Fruit fly (Drosophila melanogaster) whole organism, embryonic: ENCODE data around the gene CG15741.

Source experiments
- Atf-2 ChIP-seq: fragments of 200-800 bp; sonication (Bioruptor generic); optimal IDR thresholded peaks from 2 replicates; lab custom pipeline; 2016; ENCODE audit warnings: missing biosample characterization, missing genetic modification characterization
- CG10147 ChIP-seq: fragments of 200-800 bp; sonication (Bioruptor generic); optimal IDR thresholded peaks from 2 replicates; lab custom pipeline; 2019; ENCODE audit warnings: missing biosample characterization, mild to moderate bottlenecking, missing genetic modification characterization, moderate library complexity
- CG10366 ChIP-seq: fragments of 200-800 bp; sonication (Bioruptor generic); IDR thresholded peaks from 2 replicates; pipeline ENCODE4 v1.3.6; 2022; ENCODE audit warnings: missing biosample characterization, missing genetic modification characterization
- CG10654 ChIP-seq: fragments of 200-800 bp; sonication (Bioruptor generic); optimal IDR thresholded peaks from 2 replicates; lab custom pipeline; 2016; ENCODE audit warnings: missing biosample characterization, missing genetic modification characterization
- CG12219 ChIP-seq: fragments of 200-800 bp; sonication (Bioruptor generic); optimal IDR thresholded peaks from 3 replicates; lab custom pipeline; 2018; ENCODE audit warnings: missing biosample characterization, mild to moderate bottlenecking, missing genetic modification characterization
- CG15479 ChIP-seq: fragments of 200-800 bp; sonication (Bioruptor generic); optimal IDR thresholded peaks from 3 replicates; lab custom pipeline; 2019; ENCODE audit warnings: missing biosample characterization, mild to moderate bottlenecking, missing genetic modification characterization, moderate library complexity
- CG17829 ChIP-seq: fragments of 200-800 bp; optimal IDR thresholded peaks from 2 replicates; lab custom pipeline; 2019; ENCODE audit warnings: missing biosample characterization, mild to moderate bottlenecking, missing genetic modification characterization, moderate library complexity
- CG18599 ChIP-seq: fragments of 200-800 bp; sonication (Bioruptor generic); optimal IDR thresholded peaks from 3 replicates; lab custom pipeline; 2017; ENCODE audit warnings: missing biosample characterization, missing genetic modification characterization, mild to moderate bottlenecking, moderate library complexity, missing genetic modification reagents
- CG2120 ChIP-seq: fragments of 200-800 bp; sonication (Bioruptor generic); optimal IDR thresholded peaks from 3 replicates; lab custom pipeline; 2016; ENCODE audit warnings: missing biosample characterization, missing genetic modification characterization
- CG32772 ChIP-seq: fragments of 200-800 bp; sonication (Bioruptor generic); IDR thresholded peaks from 2 replicates; pipeline ENCODE4 v1.3.6; 2022; ENCODE audit warnings: missing biosample characterization, missing genetic modification characterization
- CG8924 ChIP-seq: fragments of 200-800 bp; optimal IDR thresholded peaks from 3 replicates; lab custom pipeline; 2019; ENCODE audit warnings: missing biosample characterization, mild to moderate bottlenecking, missing genetic modification characterization, moderate library complexity
- Drgx ChIP-seq: fragments of 200-800 bp; sonication (Bioruptor generic); IDR thresholded peaks from 2 replicates; pipeline ENCODE4 v1.3.6; 2022; ENCODE audit warnings: missing biosample characterization, missing genetic modification characterization
- HLH3B ChIP-seq: fragments of 200-800 bp; sonication (Bioruptor generic); IDR thresholded peaks from 2 replicates; pipeline ENCODE4 v1.3.6; 2022; ENCODE audit warnings: missing biosample characterization, missing genetic modification characterization
- HmgZ ChIP-seq: fragments of 200-800 bp; sonication (Bioruptor generic); optimal IDR thresholded peaks from 2 replicates; lab custom pipeline; 2018; ENCODE audit warnings: missing biosample characterization, mild to moderate bottlenecking, missing genetic modification characterization
- Max ChIP-seq: fragments of 200-800 bp; sonication (Bioruptor generic); optimal IDR thresholded peaks from 2 replicates; lab custom pipeline; 2016; ENCODE audit warnings: missing biosample characterization, mild to moderate bottlenecking, missing genetic modification characterization
- Meics ChIP-seq: fragments of 200-800 bp; sonication (Bioruptor generic); optimal IDR thresholded peaks from 2 replicates; lab custom pipeline; 2017; ENCODE audit warnings: missing biosample characterization, mild to moderate bottlenecking, missing genetic modification characterization
- Pdp1 ChIP-seq, 2 experiments: fragments of 200-800 bp; sonication (Bioruptor generic); optimal IDR thresholded peaks; 3 replicates each; lab custom pipeline; 2016; ENCODE audit warnings: missing biosample characterization in 2 of 2, missing genetic modification characterization in 2 of 2, mild to moderate bottlenecking in 1 of 2, moderate library complexity in 1 of 2
- Six4 ChIP-seq: fragments of 200-800 bp; sonication (Bioruptor generic); optimal IDR thresholded peaks from 2 replicates; lab custom pipeline; 2016; ENCODE audit warnings: missing biosample characterization, missing genetic modification characterization
- Trl ChIP-seq, 3 experiments: fragments of >200 bp in 2 of 3; fragments of 200-800 bp in 1 of 3; sonication (Bioruptor generic) in 1 of 3; optimal IDR thresholded peaks; 2 replicates in 1 of 3; 3 replicates in 2 of 3; lab custom pipeline; 2016 to 2017; ENCODE audit warnings: missing biosample characterization in 1 of 3, missing genetic modification characterization in 1 of 3
- Vsx1 ChIP-seq: fragments of 200-800 bp; sonication (Bioruptor generic); optimal IDR thresholded peaks from 2 replicates; lab custom pipeline; 2017; ENCODE audit warnings: missing biosample characterization, mild to moderate bottlenecking, missing genetic modification characterization, missing genetic modification reagents
- bcd ChIP-seq: fragments of 200-800 bp; sonication (Bioruptor generic); optimal IDR thresholded peaks from 2 replicates; lab custom pipeline; 2017; ENCODE audit warnings: missing biosample characterization, mild to moderate bottlenecking, missing genetic modification characterization
- cas ChIP-seq: fragments of 200-800 bp; sonication (Bioruptor generic); IDR thresholded peaks from 2 replicates; pipeline ENCODE4 v1.3.6; 2022; ENCODE audit warnings: missing biosample characterization, missing genetic modification characterization
- cato ChIP-seq: fragments of 200-800 bp; sonication (Bioruptor generic); optimal IDR thresholded peaks from 2 replicates; lab custom pipeline; 2016; ENCODE audit warnings: missing biosample characterization, missing genetic modification characterization, borderline replicate concordance
- cwo ChIP-seq: fragments of 200-800 bp; sonication (Bioruptor generic); optimal IDR thresholded peaks from 3 replicates; lab custom pipeline; 2017; ENCODE audit warnings: missing biosample characterization, missing genetic modification characterization, mild to moderate bottlenecking, moderate library complexity, missing genetic modification reagents
- dati ChIP-seq: fragments of 200-800 bp; sonication (Bioruptor generic); IDR thresholded peaks from 2 replicates; pipeline ENCODE4 v1.3.6; 2022; ENCODE audit warnings: missing biosample characterization, missing genetic modification characterization
- ewg ChIP-seq: fragments of 200-800 bp; sonication (Bioruptor generic); optimal IDR thresholded peaks from 3 replicates; lab custom pipeline; 2017; ENCODE audit warnings: mild to moderate bottlenecking, missing biosample characterization, missing genetic modification reagents, missing genetic modification characterization
- grn ChIP-seq: fragments of 200-800 bp; sonication (Bioruptor generic); optimal IDR thresholded peaks from 3 replicates; lab custom pipeline; 2017; ENCODE audit warnings: missing biosample characterization, missing genetic modification characterization
- hkb ChIP-seq, 2 experiments: fragments of 200-800 bp in 1 of 2; fragments of >200 bp in 1 of 2; sonication (Bioruptor generic) in 1 of 2; IDR thresholded peaks in 1 of 2; optimal IDR thresholded peaks in 1 of 2; 2 replicates each; pipeline versions ENCODE4 v1.3.6 to Lab custom; 2017 to 2022; ENCODE audit warnings: missing biosample characterization in 1 of 2, missing genetic modification characterization in 1 of 2
- jing ChIP-seq: fragments of 200-800 bp; sonication (Bioruptor generic); optimal IDR thresholded peaks from 2 replicates; lab custom pipeline; 2018; ENCODE audit warnings: missing biosample characterization, mild to moderate bottlenecking, missing genetic modification characterization
- lmd ChIP-seq: fragments of 200-800 bp; sonication (Bioruptor generic); IDR thresholded peaks from 2 replicates; pipeline ENCODE4 v1.3.6; 2022; ENCODE audit warnings: missing biosample characterization, missing genetic modification characterization
- mld ChIP-seq: fragments of 200-800 bp; sonication (Bioruptor generic); IDR thresholded peaks from 3 replicates; pipeline ENCODE4 v1.3.6; 2022; ENCODE audit warnings: missing biosample characterization, missing genetic modification characterization; ENCODE audit not compliant: partially characterized antibody
- nom ChIP-seq: fragments of 200-800 bp; sonication (Bioruptor generic); optimal IDR thresholded peaks from 2 replicates; lab custom pipeline; 2017; ENCODE audit warnings: missing biosample characterization, missing genetic modification characterization, mild to moderate bottlenecking, moderate library complexity, missing genetic modification reagents
- pnt ChIP-seq: fragments of 200-800 bp; sonication (Bioruptor generic); optimal IDR thresholded peaks from 3 replicates; lab custom pipeline; 2016; ENCODE audit warnings: missing biosample characterization, missing genetic modification characterization
- prd ChIP-seq, 3 experiments: fragments of >200 bp in 2 of 3; fragments of 200-800 bp in 1 of 3; sonication (Bioruptor generic) in 1 of 3; optimal IDR thresholded peaks in 2 of 3; IDR thresholded peaks in 1 of 3; 2 replicates in 2 of 3; 3 replicates in 1 of 3; pipeline versions ENCODE4 v1.3.6 to Lab custom; 2017 to 2022; ENCODE audit warnings: missing biosample characterization in 1 of 3, missing genetic modification characterization in 1 of 3
- ranshi ChIP-seq: fragments of 200-800 bp; sonication (Bioruptor generic); IDR thresholded peaks from 2 replicates; pipeline ENCODE4 v1.3.6; 2022; ENCODE audit warnings: missing biosample characterization, missing genetic modification characterization
- row ChIP-seq: fragments of 200-800 bp; sonication (Bioruptor generic); IDR thresholded peaks from 3 replicates; pipeline ENCODE4 v1.3.6; 2022; ENCODE audit warnings: missing biosample characterization, missing genetic modification characterization
- slou ChIP-seq: fragments of 200-800 bp; sonication (Bioruptor generic); optimal IDR thresholded peaks from 3 replicates; lab custom pipeline; 2016; ENCODE audit warnings: missing biosample characterization, missing genetic modification characterization
- sr ChIP-seq: fragments of 200-800 bp; sonication (Bioruptor generic); IDR thresholded peaks from 3 replicates; pipeline ENCODE4 v1.3.6; 2022; ENCODE audit warnings: missing biosample characterization, missing genetic modification characterization

CG15741 gene

DNA sequence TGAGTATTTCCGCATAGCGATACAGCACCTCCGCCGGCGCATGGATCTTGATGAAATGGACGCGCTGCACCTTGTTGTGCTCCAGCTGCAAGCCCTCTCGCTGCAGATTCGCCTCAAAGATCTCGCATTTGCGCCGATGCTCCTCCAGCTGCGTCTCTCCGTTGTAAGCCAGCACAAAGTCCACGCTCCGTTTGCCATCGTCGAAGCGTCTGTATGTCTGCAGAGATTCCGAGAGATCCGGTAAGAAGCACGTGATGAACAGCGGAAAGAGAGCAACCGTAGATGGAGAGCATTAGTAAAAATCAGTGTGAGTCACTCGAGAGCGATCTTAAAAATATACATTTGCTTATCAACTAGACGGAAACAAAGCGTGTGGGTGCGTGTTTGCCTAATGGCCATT is 43.9 kb upstream of the CG15741 start:
- peak; percentile 69 for TF ChIP-seq nom
- peak in 1 of 2 experiments; percentile 18 for TF ChIP-seq Trl (optimal IDR thresholded peaks at IDR 0.05; lab: Kevin White, UChicago)
- TF ChIP-seq Trl (GFP tag; optimal IDR thresholded peaks at IDR 0.05; lab: Kevin White, UChicago): no peak
- TF ChIP-seq cato (GFP tag; lab: Kevin White, UChicago): no peak
- TF ChIP-seq sr (GFP tag; lab: Robert Waterston, UW): peak; percentile 88; the same call in 1 of the 3 replicates
- peak; percentile 76 for TF ChIP-seq cwo (GFP tag; lab: Kevin White, UChicago)

DNA sequence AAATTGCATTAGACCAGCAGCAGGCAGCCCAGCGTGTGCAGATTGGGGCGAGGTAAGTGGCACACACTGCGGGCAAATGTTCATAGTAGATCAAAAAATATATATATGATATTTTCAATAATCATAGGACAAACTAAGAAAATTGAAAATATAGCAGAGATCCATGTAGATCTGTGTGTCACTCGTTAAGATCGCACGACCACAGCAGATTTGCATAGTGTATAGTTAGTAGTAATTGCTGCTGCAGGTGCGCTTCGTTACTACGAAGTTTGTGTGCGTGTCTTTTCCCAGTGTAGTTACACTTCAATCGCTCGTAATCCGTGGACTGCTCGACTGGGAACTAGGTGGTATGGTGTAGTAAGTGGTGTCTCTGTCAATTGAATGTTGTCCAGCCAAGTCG is 39.3 kb upstream of the CG15741 start, which contains the start of gene CG10352:
TSS of gene CG10352 (minus strand) at position 4 of the 400 bp plus-strand sequence.
- no peak for TF ChIP-seq bcd (GFP tag; lab: Kevin White, UChicago)
- TF ChIP-seq hkb (optimal IDR thresholded peaks at IDR 0.05; lab: Kevin White, UChicago): no peak
- TF ChIP-seq hkb (GFP tag; IDR thresholded peaks at IDR 0.05; lab: Robert Waterston, UW): 0 out of 2 replicates have a peak, but pooled peaks have one; percentile 14
- peak; percentile 48; the same call in 1 of the 2 replicates for TF ChIP-seq Drgx (GFP tag; lab: Robert Waterston, UW)
- no peak for TF ChIP-seq CG10147
- no peak for TF ChIP-seq cas (GFP tag; lab: Robert Waterston, UW)
- TF ChIP-seq Six4: no peak
- no peak for TF ChIP-seq CG10366 (GFP tag; lab: Robert Waterston, UW)
- peak; percentile 51 for TF ChIP-seq row (GFP tag; lab: Robert Waterston, UW)
- TF ChIP-seq HLH3B (GFP tag; lab: Robert Waterston, UW): no peak
- no peak for TF ChIP-seq lmd (GFP tag; lab: Robert Waterston, UW)
- TF ChIP-seq Pdp1 (GFP tag; optimal IDR thresholded peaks at IDR 0.05; lab: Kevin White, UChicago): no peak
- TF ChIP-seq grn (GFP tag; lab: Kevin White, UChicago): no peak
- no peak for TF ChIP-seq CG32772 (GFP tag; lab: Robert Waterston, UW)
- no peak for TF ChIP-seq Vsx1 (GFP tag; lab: Kevin White, UChicago)
- TF ChIP-seq CG10654: no peak
- no peak for TF ChIP-seq jing (GFP tag; lab: Kevin White, UChicago)
- no peak for TF ChIP-seq prd (optimal IDR thresholded peaks at IDR 0.05; lab: Kevin White, UChicago)
- 0 out of 3 replicates have a peak, but pooled peaks have one; percentile 14 for TF ChIP-seq prd (GFP tag; IDR thresholded peaks at IDR 0.05; lab: Robert Waterston, UW)
- no peak for TF ChIP-seq CG15479
- TF ChIP-seq pnt (GFP tag; lab: Kevin White, UChicago): no peak
- TF ChIP-seq Max (GFP tag; lab: Kevin White, UChicago): no peak
- no peak for TF ChIP-seq CG8924 (tag; lab: Kevin White, UChicago)
- TF ChIP-seq CG17829 (tag; lab: Kevin White, UChicago): no peak
- TF ChIP-seq dati: no peak
- no peak for TF ChIP-seq ranshi (GFP tag; lab: Robert Waterston, UW)
- no peak for TF ChIP-seq mld (GFP tag; lab: Robert Waterston, UW)
- TF ChIP-seq Atf-2: no peak
- TF ChIP-seq CG12219 (GFP tag; lab: Kevin White, UChicago): no peak
- no peak for TF ChIP-seq slou (GFP tag; lab: Kevin White, UChicago)
- TF ChIP-seq cwo (GFP tag; lab: Kevin White, UChicago): no peak
- no peak for TF ChIP-seq ewg
- TF ChIP-seq CG2120 (GFP tag; lab: Kevin White, UChicago): no peak
- no peak for TF ChIP-seq HmgZ (tag; lab: Kevin White, UChicago)
- TF ChIP-seq CG18599 (GFP tag; lab: Kevin White, UChicago): no peak
- TF ChIP-seq Meics: peak; percentile 57
